Worm (Caenorhabditis elegans) whole organism, late embryonic: ENCODE results near the gene atg-18.

Experiments used
- K02D7.2 ChIP-seq: sonication (generic microtip); optimal IDR thresholded peaks from 2 replicates; lab custom pipeline; 2017; ENCODE audit warnings: mild to moderate bottlenecking, missing genetic modification characterization, missing compliant biosample characterization
- ama-1 ChIP-seq: fragments of 150-350 bp; optimal IDR thresholded peaks from 2 replicates; lab custom pipeline; 2014
- ceh-2 ChIP-seq: sonication (generic microtip); optimal IDR thresholded peaks from 2 replicates; lab custom pipeline; 2016; ENCODE audit warnings: missing genotype, missing genetic modification characterization, missing compliant biosample characterization
- ceh-6 ChIP-seq: fragments of 200-800 bp; sonication (Bioruptor generic); optimal IDR thresholded peaks from 2 replicates; lab custom pipeline; 2018; ENCODE audit warnings: mild to moderate bottlenecking, missing genetic modification characterization, missing compliant biosample characterization
- ceh-9 ChIP-seq: sonication (generic microtip); optimal IDR thresholded peaks from 2 replicates; lab custom pipeline; 2016; ENCODE audit warnings: mild to moderate bottlenecking, missing genetic modification characterization, inconsistent platforms, missing compliant biosample characterization
- fkh-6 ChIP-seq: sonication (generic microtip); optimal IDR thresholded peaks from 2 replicates; lab custom pipeline; 2016; ENCODE audit warnings: missing genetic modification characterization, missing compliant biosample characterization
- nhr-11 ChIP-seq: fragments of 150-350 bp; optimal IDR thresholded peaks from 2 replicates; lab custom pipeline; 2014; ENCODE audit warnings: missing biosample characterization, missing genetic modification characterization
- pag-3 ChIP-seq: sonication (generic microtip); optimal IDR thresholded peaks from 2 replicates; lab custom pipeline; 2016; ENCODE audit warnings: missing compliant biosample characterization, missing genetic modification characterization, borderline replicate concordance
- pha-4 ChIP-seq: fragments of 150-350 bp; optimal IDR thresholded peaks from 2 replicates; lab custom pipeline; 2018; ENCODE audit warnings: missing biosample characterization, missing genetic modification reagents, missing genetic modification characterization
- pqm-1 ChIP-seq: sonication (generic microtip); optimal IDR thresholded peaks from 2 replicates; lab custom pipeline; 2016; ENCODE audit warnings: missing genetic modification characterization, missing compliant biosample characterization
- rnt-1 ChIP-seq: sonication (generic microtip); optimal IDR thresholded peaks from 2 replicates; lab custom pipeline; 2016; ENCODE audit warnings: missing genetic modification characterization, missing compliant biosample characterization
- tbx-7 ChIP-seq: sonication (generic microtip); optimal IDR thresholded peaks from 2 replicates; lab custom pipeline; 2016; ENCODE audit warnings: missing genotype, missing genetic modification characterization, missing compliant biosample characterization
- unc-86 ChIP-seq: sonication (generic microtip); optimal IDR thresholded peaks from 2 replicates; lab custom pipeline; 2016; ENCODE audit warnings: missing genetic modification characterization, missing compliant biosample characterization

DNA sequence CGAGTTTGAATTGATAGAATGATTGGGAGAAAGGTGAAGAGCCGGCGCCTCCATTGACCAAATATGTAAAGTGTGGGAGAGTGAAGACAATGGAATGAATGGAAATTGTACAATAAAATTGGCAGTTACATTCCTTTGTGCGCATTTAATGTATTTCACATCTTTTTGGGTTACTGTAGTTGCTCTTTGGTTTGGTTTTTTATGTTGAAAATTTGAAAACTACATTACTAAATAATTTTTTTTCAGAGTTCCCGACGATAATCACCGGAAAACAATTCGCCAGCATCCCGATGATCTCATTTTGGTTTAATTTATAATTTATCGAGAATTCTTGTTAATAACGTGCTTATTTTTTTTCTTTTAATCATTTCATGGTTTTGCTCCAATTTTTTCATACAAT, 50.2 kb downstream of the atg-18 start, which contains the start of gene C10B5.1:
- no peak for TF ChIP-seq pha-4 (tag; lab: Kevin White, UChicago)
- no peak for TF ChIP-seq tbx-7 (tag; lab: Kevin White, UChicago)
- no peak for TF ChIP-seq fkh-6
- TF ChIP-seq pag-3 = no peak
- TF ChIP-seq K02D7.2 (tag; lab: Kevin White, UChicago) = no peak
- no peak for TF ChIP-seq rnt-1
- no peak for TF ChIP-seq ceh-2 (tag; lab: Kevin White, UChicago)
- TF ChIP-seq unc-86 (tag; lab: Kevin White, UChicago) = no peak
- TF ChIP-seq ama-1 (lab: Kevin White, UChicago) = no peak
- no peak for TF ChIP-seq pqm-1 (tag; lab: Kevin White, UChicago)
- no peak for TF ChIP-seq ceh-9 (tag; lab: Kevin White, UChicago)
- TF ChIP-seq ceh-6 (GFP tag; lab: Kevin White, UChicago) = no peak
- no peak for TF ChIP-seq nhr-11 (tag; lab: Kevin White, UChicago)
